Worm (Caenorhabditis elegans) whole organism, L1 larva: ENCODE data around the gene F59B10.5.

Source experiments
- alr-1 ChIP-seq: fragments of 200-800 bp; sonication (Bioruptor generic); optimal IDR thresholded peaks from 2 replicates; lab custom pipeline; 2018; ENCODE audit warnings: borderline replicate concordance, mild to moderate bottlenecking, missing genetic modification characterization, missing compliant biosample characterization
- egl-27 ChIP-seq, 2 experiments: fragments of 150-350 bp in 1 of 2; sonication (generic microtip); optimal IDR thresholded peaks; 3 replicates each; lab custom pipeline; 2017 to 2018; ENCODE audit warnings: missing biosample characterization in 2 of 2, missing genetic modification characterization in 2 of 2, missing genetic modification reagents in 2 of 2
- elt-2 ChIP-seq: sonication (generic microtip); optimal IDR thresholded peaks from 2 replicates; lab custom pipeline; 2016; ENCODE audit warnings: missing genetic modification characterization, mild to moderate bottlenecking, inconsistent platforms, missing compliant biosample characterization, missing genetic modification reagents
- elt-3 ChIP-seq, 6 experiments: fragments of 150-350 bp in 1 of 6; sonication (generic microtip); optimal IDR thresholded peaks; 2 replicates each; lab custom pipeline; 2017 to 2018; ENCODE audit warnings: missing biosample characterization in 6 of 6, missing genetic modification characterization in 6 of 6, inconsistent platforms in 1 of 6
- fkh-10 ChIP-seq: sonication (generic microtip); optimal IDR thresholded peaks from 2 replicates; lab custom pipeline; 2017; ENCODE audit warnings: missing biosample characterization, missing genetic modification reagents, missing genetic modification characterization
- lin-15B ChIP-seq: fragments of 150-350 bp; sonication (generic microtip); optimal IDR thresholded peaks from 3 replicates; lab custom pipeline; 2014; ENCODE audit warnings: missing biosample characterization, missing genetic modification characterization
- lin-35 ChIP-seq, 2 experiments: fragments of 150-350 bp; optimal IDR thresholded peaks; 2 replicates each; lab custom pipeline; 2014; ENCODE audit warnings: missing biosample characterization in 2 of 2, missing genetic modification characterization in 2 of 2, missing genetic modification reagents in 2 of 2
- lsy-2 ChIP-seq, 2 experiments: fragments of 150-350 bp; optimal IDR thresholded peaks; 2 replicates each; lab custom pipeline; 2014; ENCODE audit warnings: missing biosample characterization in 2 of 2, missing genetic modification characterization in 2 of 2
- nhr-237 ChIP-seq: fragments of 150-350 bp; optimal IDR thresholded peaks from 2 replicates; lab custom pipeline; 2014; ENCODE audit warnings: missing biosample characterization, missing genetic modification characterization
- nhr-77 ChIP-seq: fragments of 150-350 bp; optimal IDR thresholded peaks from 2 replicates; lab custom pipeline; 2014; ENCODE audit warnings: missing biosample characterization, missing genetic modification characterization
- pax-3 ChIP-seq: fragments of 200-800 bp; sonication (Bioruptor generic); optimal IDR thresholded peaks from 2 replicates; lab custom pipeline; 2018; ENCODE audit warnings: mild to moderate bottlenecking, missing genetic modification characterization, moderate library complexity, missing compliant biosample characterization
- skn-1 ChIP-seq: fragments of 150-350 bp; optimal IDR thresholded peaks from 2 replicates; lab custom pipeline; 2014; ENCODE audit warnings: missing biosample characterization, missing genetic modification characterization
- snpc-4 ChIP-seq: fragments of 150-350 bp; optimal IDR thresholded peaks from 2 replicates; lab custom pipeline; 2014; ENCODE audit warnings: missing biosample characterization, missing genetic modification characterization
- sox-4 ChIP-seq: sonication (generic microtip); optimal IDR thresholded peaks from 2 replicates; lab custom pipeline; 2016; ENCODE audit warnings: missing genetic modification characterization, missing compliant biosample characterization

DNA sequence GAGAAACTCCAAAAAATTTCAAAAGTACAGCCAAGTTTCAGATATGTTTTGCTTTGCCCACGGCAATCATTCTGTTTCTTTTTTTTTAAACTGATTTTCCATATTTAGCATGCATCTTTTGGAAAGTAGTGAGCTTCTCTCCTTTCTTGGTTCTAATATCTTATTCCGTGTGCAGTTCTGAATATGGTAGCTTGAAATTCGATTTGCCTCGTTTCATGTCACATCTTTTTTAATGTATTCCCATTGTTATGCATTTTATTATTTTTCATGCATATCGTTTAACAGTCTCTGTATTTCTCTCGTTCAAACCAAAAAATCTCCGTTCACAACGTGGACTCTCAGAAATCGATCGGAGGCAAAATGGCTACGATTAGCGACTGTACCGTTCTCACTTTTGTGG, 29.0 kb downstream of the F59B10.5 start, which contains the start of gene ZK666.14:
- TF ChIP-seq pax-3 = no peak
- TF ChIP-seq lin-15B (tag; lab: Kevin White, UChicago) = no peak
- no peak for TF ChIP-seq skn-1 (tag; lab: Kevin White, UChicago)
- no peak for TF ChIP-seq lsy-2 (tag; optimal IDR thresholded peaks at IDR 0.05; lab: Kevin White, UChicago)
- no peak for TF ChIP-seq snpc-4 (tag; lab: Kevin White, UChicago)
- TF ChIP-seq elt-2 = no peak
- no peak for TF ChIP-seq elt-3 (tag; optimal IDR thresholded peaks at IDR 0.05; lab: Kevin White, UChicago)
- TF ChIP-seq nhr-237 (tag; lab: Kevin White, UChicago) = no peak
- no peak for TF ChIP-seq nhr-77 (tag; lab: Kevin White, UChicago)
- TF ChIP-seq lin-35 (GFP tag; optimal IDR thresholded peaks at IDR 0.05; lab: Kevin White, UChicago) = no peak
- no peak for TF ChIP-seq sox-4 (tag; lab: Kevin White, UChicago)
- TF ChIP-seq fkh-10 (GFP tag; lab: Kevin White, UChicago) = no peak
- TF ChIP-seq alr-1 (tag; lab: Kevin White, UChicago) = no peak
- TF ChIP-seq egl-27 (tag; optimal IDR thresholded peaks at IDR 0.05; lab: Kevin White, UChicago) = no peak
